Worm (Caenorhabditis elegans) whole organism, L3 larva: ENCODE measurements around the gene F11E6.11.

Source experiments
- R02D3.7 ChIP-seq: fragments of 150-350 bp; optimal IDR thresholded peaks from 2 replicates; lab custom pipeline; 2014; ENCODE audit warnings: missing biosample characterization, missing genetic modification characterization
- ZK546.5 ChIP-seq: sonication (generic microtip); optimal IDR thresholded peaks from 2 replicates; lab custom pipeline; 2017; ENCODE audit warnings: missing biosample characterization, missing genetic modification characterization
- ama-1 ChIP-seq: fragments of 150-350 bp; optimal IDR thresholded peaks from 2 replicates; lab custom pipeline; 2018
- ceh-82 ChIP-seq: fragments of 150-350 bp; optimal IDR thresholded peaks from 2 replicates; lab custom pipeline; 2014; ENCODE audit warnings: missing biosample characterization, missing genetic modification characterization
- ceh-9 ChIP-seq: sonication (generic microtip); optimal IDR thresholded peaks from 2 replicates; lab custom pipeline; 2018; ENCODE audit warnings: missing biosample characterization, missing genetic modification characterization
- daf-12 ChIP-seq: fragments of 150-350 bp; optimal IDR thresholded peaks from 2 replicates; lab custom pipeline; 2014; ENCODE audit warnings: missing biosample characterization, missing genetic modification reagents, missing genetic modification characterization
- elt-1 ChIP-seq: fragments of 150-350 bp; optimal IDR thresholded peaks from 2 replicates; lab custom pipeline; 2014; ENCODE audit warnings: missing biosample characterization, missing genetic modification characterization
- elt-2 ChIP-seq: sonication (generic microtip); optimal IDR thresholded peaks from 2 replicates; lab custom pipeline; 2016; ENCODE audit warnings: missing genetic modification reagents, mild to moderate bottlenecking, missing genetic modification characterization, missing compliant biosample characterization
- elt-3 ChIP-seq, 3 experiments: fragments of 150-350 bp in 1 of 3; sonication (generic microtip) in 2 of 3; optimal IDR thresholded peaks; 2 replicates in 2 of 3; 4 replicates in 1 of 3; lab custom pipeline; 2014 to 2017; ENCODE audit warnings: missing biosample characterization in 3 of 3, missing genetic modification characterization in 3 of 3
- fkh-10 ChIP-seq: sonication (generic microtip); optimal IDR thresholded peaks from 2 replicates; lab custom pipeline; 2017; ENCODE audit warnings: missing biosample characterization, missing genetic modification reagents, missing genetic modification characterization
- fkh-2 ChIP-seq: fragments of 150-350 bp; optimal IDR thresholded peaks from 2 replicates; lab custom pipeline; 2014; ENCODE audit warnings: missing biosample characterization, missing genetic modification reagents, missing genetic modification characterization
- jun-1 ChIP-seq: fragments of 150-350 bp; optimal IDR thresholded peaks from 2 replicates; lab custom pipeline; 2014; ENCODE audit warnings: missing biosample characterization, missing genetic modification reagents, missing genetic modification characterization
- lin-15B ChIP-seq: fragments of 150-350 bp; optimal IDR thresholded peaks from 2 replicates; lab custom pipeline; 2014; ENCODE audit warnings: missing biosample characterization, missing genetic modification characterization
- mdl-1 ChIP-seq: fragments of 150-350 bp; optimal IDR thresholded peaks from 2 replicates; lab custom pipeline; 2014; ENCODE audit warnings: missing biosample characterization, missing genetic modification characterization
- nhr-12 ChIP-seq: fragments of 150-350 bp; optimal IDR thresholded peaks from 2 replicates; lab custom pipeline; 2014; ENCODE audit warnings: missing biosample characterization, missing genetic modification characterization
- nhr-23 ChIP-seq: fragments of 150-350 bp; optimal IDR thresholded peaks from 2 replicates; lab custom pipeline; 2014; ENCODE audit warnings: missing biosample characterization, missing genetic modification reagents, missing genetic modification characterization
- nhr-237 ChIP-seq: fragments of 150-350 bp; optimal IDR thresholded peaks from 2 replicates; lab custom pipeline; 2014; ENCODE audit warnings: missing biosample characterization, missing genetic modification characterization
- nhr-25 ChIP-seq: sonication (generic microtip); optimal IDR thresholded peaks from 2 replicates; lab custom pipeline; 2017; ENCODE audit warnings: missing biosample characterization, missing genetic modification characterization
- nhr-28 ChIP-seq: fragments of 150-350 bp; optimal IDR thresholded peaks from 2 replicates; lab custom pipeline; 2014; ENCODE audit warnings: missing biosample characterization, missing genetic modification characterization
- nhr-43 ChIP-seq: sonication (generic microtip); optimal IDR thresholded peaks from 2 replicates; lab custom pipeline; 2016; ENCODE audit warnings: mild to moderate bottlenecking, missing genetic modification characterization, missing compliant biosample characterization; ENCODE audit not compliant: poor library complexity, severe bottlenecking
- nhr-67 ChIP-seq: fragments of 150-350 bp; optimal IDR thresholded peaks from 2 replicates; lab custom pipeline; 2014; ENCODE audit warnings: missing biosample characterization, missing genetic modification characterization
- nhr-77 ChIP-seq: fragments of 150-350 bp; optimal IDR thresholded peaks from 2 replicates; lab custom pipeline; 2014; ENCODE audit warnings: missing biosample characterization, missing genetic modification characterization
- pha-4 ChIP-seq: fragments of 150-350 bp; optimal IDR thresholded peaks from 2 replicates; lab custom pipeline; 2014; ENCODE audit warnings: missing biosample characterization, missing genetic modification reagents, missing genetic modification characterization
- pqm-1 ChIP-seq: fragments of 150-350 bp; optimal IDR thresholded peaks from 2 replicates; lab custom pipeline; 2017; ENCODE audit warnings: missing biosample characterization, missing genetic modification characterization, inconsistent platforms
- sea-2 ChIP-seq: fragments of 150-350 bp; sonication (generic microtip); optimal IDR thresholded peaks from 4 replicates; lab custom pipeline; 2014; ENCODE audit warnings: missing biosample characterization, missing genetic modification reagents, missing genetic modification characterization
- skn-1 ChIP-seq: fragments of 150-350 bp; optimal IDR thresholded peaks from 2 replicates; lab custom pipeline; 2014; ENCODE audit warnings: missing biosample characterization, missing genetic modification characterization
- snpc-4 ChIP-seq: fragments of 150-350 bp; optimal IDR thresholded peaks from 2 replicates; lab custom pipeline; 2014; ENCODE audit warnings: missing biosample characterization, missing genetic modification characterization
- tbx-2 ChIP-seq: sonication (generic microtip); optimal IDR thresholded peaks from 2 replicates; lab custom pipeline; 2016; ENCODE audit warnings: mild to moderate bottlenecking, missing genetic modification characterization, missing compliant biosample characterization
- unc-62 ChIP-seq: fragments of 150-350 bp; sonication (generic microtip); optimal IDR thresholded peaks from 4 replicates; lab custom pipeline; 2014; ENCODE audit warnings: missing biosample characterization, missing genetic modification reagents, missing genetic modification characterization
- zag-1 ChIP-seq: fragments of 150-350 bp; optimal IDR thresholded peaks from 2 replicates; lab custom pipeline; 2014; ENCODE audit warnings: missing biosample characterization, missing genetic modification characterization
- ztf-11 ChIP-seq: fragments of 150-350 bp; optimal IDR thresholded peaks from 2 replicates; lab custom pipeline; 2014; ENCODE audit warnings: missing biosample characterization, missing genetic modification characterization
- ztf-4 ChIP-seq: fragments of 150-350 bp; optimal IDR thresholded peaks from 2 replicates; lab custom pipeline; 2014; ENCODE audit warnings: missing biosample characterization, missing genetic modification characterization

F11E6.11 gene

ce11 chrIV:17442503-17442902, at the start of gene F11E6.11:
Gene F11E6.11, plus strand, starts transcription at chrIV:17442827.
- TF ChIP-seq tbx-2 (tag; lab: Kevin White, UChicago) = no peak
- peak; percentile 6 for TF ChIP-seq pqm-1 (tag; lab: Kevin White, UChicago)
- TF ChIP-seq nhr-23 (tag; lab: Kevin White, UChicago) = peak; percentile 15
- peak; percentile 51 for TF ChIP-seq nhr-25 (tag; lab: Kevin White, UChicago)
- TF ChIP-seq daf-12 (tag; lab: Kevin White, UChicago) = no peak
- TF ChIP-seq nhr-43 (tag; lab: Kevin White, UChicago) = peak; percentile 36
- TF ChIP-seq, all 47 proteins: peak for 4

- TF ChIP-seq ztf-4 (tag; lab: Kevin White, UChicago) (no peak), lin-15B (tag; lab: Kevin White, UChicago) (no peak), elt-3 (tag; optimal IDR thresholded peaks at IDR 0.05; lab: Kevin White, UChicago) (no peak), ama-1 (lab: Kevin White, UChicago) (no peak), unc-62 (no peak), nhr-67 (tag; lab: Kevin White, UChicago) (no peak)
- TF ChIP-seq, all 47 proteins: peak for 0
Measured at ce11 chrIV:17395910-17396309, 46.7 kb upstream of the F11E6.11 start, which contains the start of gene sru-15. Gene sru-15, plus strand, starts transcription at chrIV:17396210.

ce11 chrIV:17399455-17399854, 43.2 kb upstream of the F11E6.11 start, which contains the start of gene T02D1.4:
Gene T02D1.4, plus strand, starts transcription at chrIV:17399755.
- TF ChIP-seq nhr-25 (tag; lab: Kevin White, UChicago) (no peak), pha-4 (tag; lab: Kevin White, UChicago) (no peak), elt-1 (no peak), sea-2 (GFP tag; lab: Kevin White, UChicago) (no peak), fkh-10 (GFP tag; lab: Kevin White, UChicago) (no peak), ceh-82 (tag; lab: Kevin White, UChicago) (no peak), jun-1 (tag; lab: Kevin White, UChicago) (no peak)

ce11 chrIV:17405530-17405929, 37.1 kb upstream of the F11E6.11 start, which contains the start of gene pmp-4:
Gene pmp-4, minus strand, starts transcription at chrIV:17405630.
- TF ChIP-seq snpc-4 (tag; lab: Kevin White, UChicago) (no peak), ztf-11 (tag; lab: Kevin White, UChicago) (no peak), ZK546.5 (tag; lab: Kevin White, UChicago) (no peak), unc-62 (no peak), pha-4 (tag; lab: Kevin White, UChicago) (no peak), jun-1 (tag; lab: Kevin White, UChicago) (no peak), tbx-2 (tag; lab: Kevin White, UChicago) (no peak)

DNA sequence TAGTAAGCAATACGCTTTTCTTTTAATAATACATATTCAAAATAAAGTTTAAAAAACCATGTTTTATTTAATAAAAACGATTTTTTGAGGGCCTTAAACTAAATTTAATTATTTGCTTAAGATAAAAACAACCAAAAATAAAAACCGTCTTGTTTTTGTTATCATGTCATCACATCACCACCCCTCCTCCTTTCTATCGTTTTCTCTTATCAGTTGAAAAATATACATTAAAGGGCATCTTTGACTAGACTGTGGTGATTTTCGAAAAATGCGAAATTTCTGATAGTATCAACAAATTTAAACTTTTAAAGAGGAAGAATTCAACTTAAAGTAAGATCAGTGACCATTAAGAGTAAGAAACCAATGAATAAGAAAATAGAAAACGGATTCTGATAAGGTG, 36.5 kb upstream of the F11E6.11 start:
- peak; percentile 76 for TF ChIP-seq elt-2
- TF ChIP-seq nhr-12 (tag; lab: Kevin White, UChicago) = no peak
- peak; percentile 60 for TF ChIP-seq pqm-1 (tag; lab: Kevin White, UChicago)
- TF ChIP-seq jun-1 (tag; lab: Kevin White, UChicago) = peak; percentile 8

DNA sequence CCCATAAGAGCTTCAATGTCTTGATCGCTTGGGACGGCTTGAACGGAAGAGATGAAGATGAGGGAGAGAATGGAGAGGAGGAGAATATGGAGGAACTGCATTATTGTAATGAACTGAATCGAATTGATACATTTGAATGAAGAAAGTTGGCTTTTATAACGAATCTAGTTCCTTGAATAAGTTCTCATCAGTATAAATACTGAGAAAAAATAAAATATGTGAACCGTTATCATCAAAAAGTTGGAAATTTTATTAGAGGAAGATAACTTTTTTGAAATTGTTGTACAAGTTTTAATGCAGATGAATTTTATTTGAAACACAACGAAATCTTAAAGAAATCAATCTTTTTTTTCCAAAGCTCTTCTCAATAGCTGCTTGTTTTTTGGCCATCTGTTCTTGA, 35.6 kb upstream of the F11E6.11 start, which contains the start of gene T02D1.7:
Gene T02D1.7 (minus strand): TSS at position 101 of the 400 bp plus-strand sequence.
- TF ChIP-seq nhr-43 (tag; lab: Kevin White, UChicago) (no peak), R02D3.7 (tag; lab: Kevin White, UChicago) (no peak), nhr-28 (tag; lab: Kevin White, UChicago) (no peak), ztf-4 (tag; lab: Kevin White, UChicago) (no peak), skn-1 (no peak), nhr-77 (tag; lab: Kevin White, UChicago) (no peak), pqm-1 (tag; lab: Kevin White, UChicago) (no peak), fkh-10 (GFP tag; lab: Kevin White, UChicago) (no peak), nhr-23 (tag; lab: Kevin White, UChicago) (no peak), daf-12 (tag; lab: Kevin White, UChicago) (no peak), nhr-67 (tag; lab: Kevin White, UChicago) (no peak), zag-1 (tag; lab: Kevin White, UChicago) (no peak), nhr-237 (tag; lab: Kevin White, UChicago) (no peak), mdl-1 (tag; lab: Kevin White, UChicago) (no peak), ceh-9 (tag; lab: Kevin White, UChicago) (no peak), lin-15B (tag; lab: Kevin White, UChicago) (no peak), fkh-2 (tag; lab: Kevin White, UChicago) (no peak)
